Fruit fly (Drosophila melanogaster): ENCODE data around the gene CG13028.

- TF ChIP-seq Dll (optimal IDR thresholded peaks at IDR 0.05): no peak
- no peak for TF ChIP-seq pan (optimal IDR thresholded peaks at IDR 0.05)
- no peak for TF ChIP-seq CG8478 (optimal IDR thresholded peaks at IDR 0.05)
- TF ChIP-seq EcR (GFP tag; optimal IDR thresholded peaks at IDR 0.05): no peak
Observed at dm6 chr3L:16910466-16910865, 12.6 kb upstream of the CG13028 start.

All from whole organism.